Fruit fly (Drosophila melanogaster): ENCODE results near the gene CG13285.
A peak's percentile ranks its signal among the peaks of the same experiment; 100 is the strongest.

CG13285 gene

dm6 chr3L:5577250-5578138 is 41.9 kb upstream of the CG13285 start, which contains the start of gene Msr-110:
Msr-110 (minus strand) TSS chr3L:5577348.
- peak; percentile 97 for TF ChIP-seq CG34367 (tag; optimal IDR thresholded peaks at IDR 0.05)
- peak; percentile 89 for TF ChIP-seq CG15710 (tag; optimal IDR thresholded peaks at IDR 0.05)
- TF ChIP-seq Ets98B (GFP tag; IDR thresholded peaks at IDR 0.05): peak; percentile 95; the same call in 1 of the 2 replicates
- TF ChIP-seq CG17806 (tag; optimal IDR thresholded peaks at IDR 0.05): peak; percentile 91
- peak; percentile 98 for TF ChIP-seq Pif1B (GFP tag; optimal IDR thresholded peaks at IDR 0.05)
- peak; percentile 98 for TF ChIP-seq Snoo (tag; optimal IDR thresholded peaks at IDR 0.05)
- TF ChIP-seq CG4496 (GFP tag; IDR thresholded peaks at IDR 0.05): peak; percentile 93
- peak; percentile 81 for TF ChIP-seq EcR (GFP tag; optimal IDR thresholded peaks at IDR 0.05)
- TF ChIP-seq CG10348 (GFP tag; IDR thresholded peaks at IDR 0.05): peak; percentile 93
- TF ChIP-seq rn (GFP tag; IDR thresholded peaks at IDR 0.05): peak; percentile 79
- peak; percentile 98 for TF ChIP-seq CG32121 (GFP tag; IDR thresholded peaks at IDR 0.05)
- TF ChIP-seq CG13204 (GFP tag; optimal IDR thresholded peaks at IDR 0.05): peak; percentile 99
- peak; percentile 90 for TF ChIP-seq CG9948 (tag; optimal IDR thresholded peaks at IDR 0.05)
- peak; percentile 89 for TF ChIP-seq CG8301 (tag; optimal IDR thresholded peaks at IDR 0.05)
- peak; percentile 95 for TF ChIP-seq fd96Ca (GFP tag; IDR thresholded peaks at IDR 0.05)
- TF ChIP-seq CG12605 (GFP tag; IDR thresholded peaks at IDR 0.05): peak; percentile 95
- peak; percentile 32 for TF ChIP-seq D1 (tag; optimal IDR thresholded peaks at IDR 0.05)
- peak; percentile 99 for TF ChIP-seq gl (tag; optimal IDR thresholded peaks at IDR 0.05)
- TF ChIP-seq Pif1A (GFP tag; optimal IDR thresholded peaks at IDR 0.05): peak; percentile 98
- TF ChIP-seq CG8159 (tag; optimal IDR thresholded peaks at IDR 0.05): peak; percentile 93
- TF ChIP-seq CG14655 (GFP tag; optimal IDR thresholded peaks at IDR 0.05): peak; percentile 94

DNA sequence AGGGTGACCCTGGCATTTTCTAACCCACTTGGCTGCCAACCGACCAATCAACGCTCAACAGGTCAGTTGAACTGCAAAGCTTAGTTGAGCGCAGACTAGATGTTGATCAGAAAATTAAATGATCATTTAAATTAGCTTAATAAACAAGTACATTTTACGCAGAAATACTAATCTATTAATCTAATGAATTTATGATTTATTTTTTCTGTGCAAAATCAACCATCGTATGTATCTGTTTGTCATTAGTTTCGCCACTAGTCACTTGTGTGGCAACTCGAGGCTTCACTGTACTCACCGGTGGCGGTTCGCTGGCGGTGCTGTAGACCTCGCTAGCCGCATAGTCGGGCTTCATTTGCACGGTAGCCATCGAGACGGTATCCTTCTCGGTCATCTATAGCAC is 41.0 kb upstream of the CG13285 start:
- TF ChIP-seq CG4496 (GFP tag; IDR thresholded peaks at IDR 0.05): peak; percentile 38; the same call in 1 of the 3 replicates
- no peak for TF ChIP-seq CG10348 (GFP tag; IDR thresholded peaks at IDR 0.05)
- TF ChIP-seq CG12605 (GFP tag; IDR thresholded peaks at IDR 0.05): 0 out of 2 replicates have a peak, but pooled peaks have one; percentile 8
- peak; percentile 26 for TF ChIP-seq CG14655 (GFP tag; optimal IDR thresholded peaks at IDR 0.05)
- peak; percentile 3 for TF ChIP-seq CG8159 (tag; optimal IDR thresholded peaks at IDR 0.05)
- TF ChIP-seq Ets98B (GFP tag; IDR thresholded peaks at IDR 0.05): no peak

- TF ChIP-seq fd96Ca (GFP tag; IDR thresholded peaks at IDR 0.05) (no peak), CG12605 (GFP tag; IDR thresholded peaks at IDR 0.05) (no peak), CG13204 (GFP tag; optimal IDR thresholded peaks at IDR 0.05) (no peak), CG9948 (tag; optimal IDR thresholded peaks at IDR 0.05) (no peak), D1 (tag; optimal IDR thresholded peaks at IDR 0.05) (no peak), CG32121 (GFP tag; IDR thresholded peaks at IDR 0.05) (no peak), CG14655 (GFP tag; optimal IDR thresholded peaks at IDR 0.05) (no peak), CG15710 (tag; optimal IDR thresholded peaks at IDR 0.05) (no peak), Pif1B (GFP tag; optimal IDR thresholded peaks at IDR 0.05) (no peak), CG10348 (GFP tag; IDR thresholded peaks at IDR 0.05) (no peak), gl (tag; optimal IDR thresholded peaks at IDR 0.05) (no peak), Pif1A (GFP tag; optimal IDR thresholded peaks at IDR 0.05) (no peak), CG34367 (tag; optimal IDR thresholded peaks at IDR 0.05) (no peak), Ets98B (GFP tag; IDR thresholded peaks at IDR 0.05) (no peak), CG8301 (tag; optimal IDR thresholded peaks at IDR 0.05) (no peak), CG8159 (tag; optimal IDR thresholded peaks at IDR 0.05) (no peak), Snoo (tag; optimal IDR thresholded peaks at IDR 0.05) (no peak), CG4496 (GFP tag; IDR thresholded peaks at IDR 0.05) (no peak), CG17806 (tag; optimal IDR thresholded peaks at IDR 0.05) (no peak)
Observed at dm6 chr3L:5575524-5575923, 40.0 kb upstream of the CG13285 start.

DNA sequence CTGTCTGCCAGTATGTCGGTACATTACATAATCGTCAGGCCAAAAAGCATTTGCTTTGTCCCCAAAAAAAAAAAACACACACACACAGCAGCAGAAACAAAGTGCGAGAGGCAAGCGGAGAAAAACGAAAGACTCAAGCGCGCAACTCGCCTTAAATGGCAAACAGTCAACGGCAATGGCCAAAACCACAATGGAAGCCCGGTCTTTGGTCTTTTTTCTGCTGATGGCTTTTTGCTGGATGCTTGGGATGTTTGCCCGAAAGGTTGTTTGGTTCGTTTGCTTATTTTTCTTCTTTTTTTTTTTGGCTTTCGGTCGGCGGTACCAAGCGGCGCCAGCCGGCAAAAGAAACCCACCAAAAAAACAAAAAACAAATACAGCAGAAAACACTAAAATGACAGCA is 35.5 kb upstream of the CG13285 start:
- TF ChIP-seq Pif1B (GFP tag; optimal IDR thresholded peaks at IDR 0.05) (no peak), D1 (tag; optimal IDR thresholded peaks at IDR 0.05) (no peak), CG10348 (GFP tag; IDR thresholded peaks at IDR 0.05) (no peak), CG12605 (GFP tag; IDR thresholded peaks at IDR 0.05) (peak; percentile 62), CG4496 (GFP tag; IDR thresholded peaks at IDR 0.05) (0 out of 3 replicates have a peak, but pooled peaks have one; percentile 42), Snoo (tag; optimal IDR thresholded peaks at IDR 0.05) (peak; percentile 12), Pif1A (GFP tag; optimal IDR thresholded peaks at IDR 0.05) (no peak), EcR (GFP tag; optimal IDR thresholded peaks at IDR 0.05) (no peak), CG14655 (GFP tag; optimal IDR thresholded peaks at IDR 0.05) (no peak), Ets98B (GFP tag; IDR thresholded peaks at IDR 0.05) (peak; percentile 22; the same call in 1 of the 2 replicates), CG32121 (GFP tag; IDR thresholded peaks at IDR 0.05) (no peak), CG9948 (tag; optimal IDR thresholded peaks at IDR 0.05) (no peak), fd96Ca (GFP tag; IDR thresholded peaks at IDR 0.05) (peak; percentile 46; the same call in 1 of the 3 replicates)

dm6 chr3L:5569724-5570123 is 34.2 kb upstream of the CG13285 start:
- TF ChIP-seq EcR (GFP tag; optimal IDR thresholded peaks at IDR 0.05): no peak
- TF ChIP-seq Ets98B (GFP tag; IDR thresholded peaks at IDR 0.05): peak; percentile 10; the same call in 1 of the 2 replicates

- no peak for TF ChIP-seq CG34367 (tag; optimal IDR thresholded peaks at IDR 0.05)
- no peak for TF ChIP-seq Snoo (tag; optimal IDR thresholded peaks at IDR 0.05)
Observed at dm6 chr3L:5568361-5568760, 32.8 kb upstream of the CG13285 start.

All from whole organism, pupa.